Worm (Caenorhabditis elegans) whole organism, L2 larva: ENCODE data around the gene idpp-9.

ENCODE experiments used
- nhr-237 ChIP-seq: fragments of 150-350 bp; optimal IDR thresholded peaks from 2 replicates; lab custom pipeline; 2014; ENCODE audit warnings: missing biosample characterization, missing genetic modification characterization
- nhr-25 ChIP-seq: fragments of 150-350 bp; sonication (generic microtip); optimal IDR thresholded peaks from 3 replicates; lab custom pipeline; 2014; ENCODE audit warnings: missing biosample characterization, missing genetic modification characterization
- unc-62 ChIP-seq: fragments of 150-350 bp; optimal IDR thresholded peaks from 2 replicates; lab custom pipeline; 2014; ENCODE audit warnings: missing biosample characterization, missing genetic modification reagents, missing genetic modification characterization
- zag-1 ChIP-seq: fragments of 150-350 bp; optimal IDR thresholded peaks from 2 replicates; lab custom pipeline; 2014; ENCODE audit warnings: missing biosample characterization, missing genetic modification characterization
- ztf-4 ChIP-seq: fragments of 150-350 bp; optimal IDR thresholded peaks from 2 replicates; lab custom pipeline; 2014; ENCODE audit warnings: missing biosample characterization, missing genetic modification characterization

ce11 chrX:3918182-3918581 is 2.5 kb upstream of the idpp-9 start:
- TF ChIP-seq zag-1 (no peak), ztf-4 (tag; lab: Kevin White, UChicago) (no peak), nhr-237 (tag; lab: Kevin White, UChicago) (no peak), nhr-25 (tag; lab: Kevin White, UChicago) (no peak), unc-62 (GFP tag; lab: Kevin White, UChicago) (no peak)
